Worm (Caenorhabditis elegans): ENCODE data around the gene clec-174.

Gene clec-174

DNA sequence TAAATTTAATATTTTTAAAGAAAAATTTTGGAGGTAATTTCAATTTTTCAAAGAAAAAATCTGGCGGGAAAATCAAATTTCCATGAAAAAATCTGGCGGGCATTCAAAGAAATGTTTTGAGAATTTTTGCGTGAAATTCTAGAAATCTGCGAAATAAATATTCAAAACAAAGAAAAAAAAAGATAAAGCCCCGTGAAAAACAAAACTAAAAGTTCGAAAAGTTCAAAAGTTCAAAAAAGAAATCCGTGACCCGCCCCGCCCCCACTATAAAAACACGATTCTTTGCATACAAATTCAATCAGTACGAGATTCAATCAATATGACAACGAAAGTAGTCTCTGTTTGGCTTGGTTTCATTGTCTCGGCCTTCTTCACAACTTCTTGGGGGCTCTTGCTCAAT, 31.5 kb upstream of the clec-174 start, which contains the start of gene clec-79:
Gene clec-79, plus strand, starts transcription at position 301 of the 400 bp plus-strand sequence.
- TF ChIP-seq ref-2 (tag; optimal IDR thresholded peaks at IDR 0.05): no peak
- no peak for TF ChIP-seq ztf-16 (tag; optimal IDR thresholded peaks at IDR 0.05)
- TF ChIP-seq mec-3 (tag; optimal IDR thresholded peaks at IDR 0.05; ENCODE audit: borderline replicate concordance): no peak
- no peak for TF ChIP-seq zip-5 (tag; optimal IDR thresholded peaks at IDR 0.05)
- no peak for TF ChIP-seq Y22D7AL.16 (tag; optimal IDR thresholded peaks at IDR 0.05)
- no peak for TF ChIP-seq eyg-1 (tag; optimal IDR thresholded peaks at IDR 0.05)
- TF ChIP-seq sox-2 (GFP tag; IDR thresholded peaks at IDR 0.05): no peak
- TF ChIP-seq pros-1 (tag; optimal IDR thresholded peaks at IDR 0.05): no peak
- TF ChIP-seq elt-4 (tag; optimal IDR thresholded peaks at IDR 0.05): no peak
- TF ChIP-seq hlh-15 (tag; optimal IDR thresholded peaks at IDR 0.05): no peak
- TF ChIP-seq ceh-14 (tag; optimal IDR thresholded peaks at IDR 0.05): no peak
- TF ChIP-seq hlh-8 (tag; optimal IDR thresholded peaks at IDR 0.05): no peak
- no peak for TF ChIP-seq sox-4 (tag; optimal IDR thresholded peaks at IDR 0.05)
- TF ChIP-seq lim-6 (tag; optimal IDR thresholded peaks at IDR 0.05): no peak
- no peak for TF ChIP-seq gmeb-2 (tag; optimal IDR thresholded peaks at IDR 0.05)
- no peak for TF ChIP-seq pag-3 (tag; optimal IDR thresholded peaks at IDR 0.05; ENCODE audit: borderline replicate concordance)
- no peak for TF ChIP-seq unc-42 (tag; optimal IDR thresholded peaks at IDR 0.05)

DNA sequence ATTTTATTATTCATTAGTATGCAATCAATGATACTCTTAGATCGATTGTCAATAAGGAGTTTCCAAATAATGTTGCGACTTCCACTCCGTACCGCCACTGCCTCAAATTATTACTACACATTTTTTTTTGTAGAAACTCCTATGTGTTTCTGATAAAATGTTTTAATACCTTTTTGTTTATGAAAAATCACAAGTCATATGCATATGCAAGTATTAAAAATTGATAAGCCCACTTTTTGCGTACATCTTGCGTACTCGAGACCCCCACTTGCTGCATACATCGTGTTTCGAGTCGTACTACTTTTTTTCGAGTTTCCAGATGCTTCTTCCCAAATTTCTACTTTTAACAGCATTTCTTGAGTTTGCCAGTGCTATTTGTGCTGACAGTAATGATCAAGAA, 23.5 kb upstream of the clec-174 start, which contains the start of gene clec-76:
Gene clec-76, plus strand, starts transcription at position 234 of the 400 bp plus-strand sequence.
- TF ChIP-seq pha-2 (tag; optimal IDR thresholded peaks at IDR 0.05) (no peak), eyg-1 (tag; optimal IDR thresholded peaks at IDR 0.05) (no peak), C08G9.2 (tag; optimal IDR thresholded peaks at IDR 0.05) (no peak), tbx-7 (tag; optimal IDR thresholded peaks at IDR 0.05) (no peak), hlh-13 (GFP tag; optimal IDR thresholded peaks at IDR 0.05) (no peak)

DNA sequence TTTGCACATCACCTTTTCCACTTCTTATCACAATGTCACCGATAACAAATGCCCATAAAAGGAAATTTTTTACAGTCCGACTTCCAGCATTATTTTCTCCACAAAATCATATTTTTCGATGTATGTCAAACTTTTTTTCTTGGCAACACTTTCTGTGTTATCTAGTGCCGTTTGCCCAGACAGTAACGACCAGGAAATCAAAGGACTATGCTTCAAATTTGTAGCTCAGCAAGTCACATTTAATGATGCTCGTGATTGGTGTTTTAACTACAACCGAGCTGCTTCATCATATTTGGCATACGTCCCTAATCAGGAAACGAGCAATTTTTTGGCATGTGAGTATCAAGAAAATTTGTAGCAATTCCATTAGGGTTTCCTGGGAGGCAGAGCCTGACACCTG, 22.0 kb upstream of the clec-174 start:
- TF ChIP-seq T23F11.4 (GFP tag; optimal IDR thresholded peaks at IDR 0.05) (no peak), ahr-1 (tag; optimal IDR thresholded peaks at IDR 0.05) (no peak), pax-1 (tag; optimal IDR thresholded peaks at IDR 0.05) (no peak), fkh-10 (GFP tag; optimal IDR thresholded peaks at IDR 0.05) (no peak), hlh-13 (GFP tag; optimal IDR thresholded peaks at IDR 0.05) (no peak), zip-5 (tag; optimal IDR thresholded peaks at IDR 0.05) (no peak)

DNA sequence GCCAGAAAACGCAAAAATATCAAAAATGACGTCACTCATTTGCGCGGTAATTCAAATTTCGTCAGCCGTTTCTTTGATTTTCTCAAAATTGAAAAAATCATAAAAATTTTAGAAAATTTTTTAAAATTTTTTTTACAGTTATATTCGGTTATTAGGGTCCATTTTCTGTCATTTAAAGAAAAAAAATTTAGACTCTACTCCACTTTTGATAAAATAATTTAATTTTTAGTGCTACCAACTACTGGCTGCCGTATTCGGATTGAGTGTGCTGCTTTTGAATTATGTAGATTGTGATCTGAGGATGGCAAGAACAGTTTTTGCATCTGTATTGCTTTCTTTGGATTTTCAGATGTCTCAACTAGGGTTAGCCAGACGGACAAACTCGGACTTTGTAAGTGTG, 21.1 kb upstream of the clec-174 start, which contains the start of gene Y46C8AM.1:
Gene Y46C8AM.1, plus strand, starts transcription at position 301 of the 400 bp plus-strand sequence.
- no peak for TF ChIP-seq dmd-4 (tag; optimal IDR thresholded peaks at IDR 0.05; ENCODE audit: borderline replicate concordance)
- TF ChIP-seq ceh-18 (tag; optimal IDR thresholded peaks at IDR 0.05): no peak

DNA sequence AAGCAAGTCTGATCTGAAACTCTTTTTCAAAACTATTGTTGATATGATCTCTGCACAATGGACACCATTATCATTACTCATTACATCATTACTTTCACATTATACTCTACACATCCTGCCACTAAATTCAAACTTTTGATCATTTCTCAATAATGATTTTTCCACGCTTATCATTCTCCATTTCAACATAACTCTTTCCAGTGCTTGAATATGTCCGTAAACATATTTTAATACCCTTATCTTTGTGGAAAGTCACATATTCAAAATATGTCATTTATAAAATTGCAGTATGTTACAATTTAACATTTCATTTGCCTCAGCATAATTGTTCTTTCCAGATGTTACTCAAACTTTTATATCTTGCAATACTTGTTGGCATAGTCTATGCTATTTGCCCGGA, 18.9 kb upstream of the clec-174 start, which contains the start of gene clec-75:
Gene clec-75, plus strand, starts transcription at position 339 of the 400 bp plus-strand sequence.
- TF ChIP-seq ztf-16 (tag; optimal IDR thresholded peaks at IDR 0.05) (no peak), ttx-3 (tag; optimal IDR thresholded peaks at IDR 0.05) (no peak)

DNA sequence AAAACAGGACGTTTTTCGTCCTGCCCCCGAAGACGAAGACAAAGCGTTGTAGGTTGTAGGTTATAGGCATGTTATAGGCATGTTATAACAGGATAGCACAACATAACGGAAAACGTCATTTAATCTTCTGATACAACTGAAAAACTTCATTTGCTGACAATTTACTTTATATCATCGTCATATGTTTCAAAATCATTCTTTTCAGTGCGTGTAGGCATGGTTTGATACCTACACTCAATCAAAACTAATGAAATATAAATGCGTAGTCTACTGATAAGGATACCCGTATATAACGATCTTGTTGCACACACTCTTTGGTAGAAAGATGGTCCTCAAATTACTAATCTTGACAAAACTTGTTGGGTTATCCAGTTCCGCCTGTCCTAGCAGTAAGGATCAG, 15.2 kb upstream of the clec-174 start, which contains the start of gene clec-74:
Gene clec-74, plus strand, starts transcription at position 301 of the 400 bp plus-strand sequence.
- TF ChIP-seq unc-55 (GFP tag; optimal IDR thresholded peaks at IDR 0.05): no peak
- TF ChIP-seq K02D7.2 (tag; optimal IDR thresholded peaks at IDR 0.05): no peak
- no peak for TF ChIP-seq fkh-10 (GFP tag; optimal IDR thresholded peaks at IDR 0.05)
- no peak for TF ChIP-seq pag-3 (tag; optimal IDR thresholded peaks at IDR 0.05; ENCODE audit: borderline replicate concordance)
- no peak for TF ChIP-seq nhr-232 (tag; optimal IDR thresholded peaks at IDR 0.05)
- no peak for TF ChIP-seq fax-1 (tag; optimal IDR thresholded peaks at IDR 0.05)
- TF ChIP-seq dve-1 (tag; optimal IDR thresholded peaks at IDR 0.05): no peak
- TF ChIP-seq ceh-31 (tag; optimal IDR thresholded peaks at IDR 0.05): no peak
- no peak for TF ChIP-seq T23F11.4 (GFP tag; optimal IDR thresholded peaks at IDR 0.05)
- no peak for TF ChIP-seq ref-2 (tag; optimal IDR thresholded peaks at IDR 0.05)
- TF ChIP-seq ahr-1 (tag; optimal IDR thresholded peaks at IDR 0.05): no peak
- TF ChIP-seq F13H6.1 (tag; optimal IDR thresholded peaks at IDR 0.05): no peak
- no peak for TF ChIP-seq ceh-30 (tag; optimal IDR thresholded peaks at IDR 0.05)
- TF ChIP-seq pqm-1 (tag; optimal IDR thresholded peaks at IDR 0.05): no peak
- TF ChIP-seq nfya-1 (tag; optimal IDR thresholded peaks at IDR 0.05): no peak

Data from whole organism, late embryonic.